Fruit fly (Drosophila melanogaster) whole organism, prepupa: Measurements from ENCODE around the gene CrebA.

Source experiments
- Blimp-1 ChIP-seq: fragments of 200-800 bp; sonication (Bioruptor generic); optimal IDR thresholded peaks from 3 replicates; lab custom pipeline; 2017; ENCODE audit warnings: missing biosample characterization, missing genetic modification characterization, mild to moderate bottlenecking, moderate library complexity, missing genetic modification reagents
- CG10631 ChIP-seq: fragments of 200-800 bp; sonication (Bioruptor generic); optimal IDR thresholded peaks from 2 replicates; lab custom pipeline; 2016; ENCODE audit warnings: missing biosample characterization, missing genetic modification characterization
- CG10669 ChIP-seq: fragments of 200-800 bp; sonication (Bioruptor generic); optimal IDR thresholded peaks from 3 replicates; lab custom pipeline; 2018; ENCODE audit warnings: missing biosample characterization, mild to moderate bottlenecking, missing genetic modification characterization, moderate library complexity
- CG11762 ChIP-seq: fragments of 200-800 bp; sonication (Bioruptor generic); optimal IDR thresholded peaks from 3 replicates; lab custom pipeline; 2016; ENCODE audit warnings: missing biosample characterization, missing genetic modification characterization; ENCODE audit not compliant: insufficient read depth
- CG15336 ChIP-seq: fragments of 200-800 bp; sonication (Bioruptor generic); IDR thresholded peaks from 2 replicates; pipeline ENCODE4 v1.3.6; 2022; ENCODE audit warnings: missing biosample characterization, missing genetic modification characterization
- CG1621 ChIP-seq: fragments of 200-800 bp; sonication (Bioruptor generic); optimal IDR thresholded peaks from 3 replicates; lab custom pipeline; 2018; ENCODE audit warnings: missing biosample characterization, mild to moderate bottlenecking, missing genetic modification characterization
- CG3032 ChIP-seq: fragments of 200-800 bp; optimal IDR thresholded peaks from 2 replicates; lab custom pipeline; 2019; ENCODE audit warnings: missing biosample characterization, mild to moderate bottlenecking, missing genetic modification characterization, moderate library complexity
- CG31627 ChIP-seq: fragments of 200-800 bp; sonication (Bioruptor generic); optimal IDR thresholded peaks from 3 replicates; lab custom pipeline; 2016; ENCODE audit warnings: missing biosample characterization, missing genetic modification characterization
- CG32006 ChIP-seq: fragments of 200-800 bp; sonication (Bioruptor generic); optimal IDR thresholded peaks from 3 replicates; lab custom pipeline; 2017; ENCODE audit warnings: missing biosample characterization, mild to moderate bottlenecking, missing genetic modification characterization
- CG3919 ChIP-seq: fragments of 200-800 bp; sonication (Bioruptor generic); optimal IDR thresholded peaks from 3 replicates; lab custom pipeline; 2016; ENCODE audit warnings: missing biosample characterization, missing genetic modification characterization
- CG4318 ChIP-seq: fragments of 200-800 bp; sonication (Bioruptor generic); optimal IDR thresholded peaks from 3 replicates; lab custom pipeline; 2017; ENCODE audit warnings: missing biosample characterization, mild to moderate bottlenecking, missing genetic modification characterization
- CG6276 ChIP-seq: fragments of 200-800 bp; sonication (Bioruptor generic); optimal IDR thresholded peaks from 2 replicates; lab custom pipeline; 2017; ENCODE audit warnings: missing biosample characterization, mild to moderate bottlenecking, missing genetic modification characterization
- CG7368 ChIP-seq: fragments of 200-800 bp; sonication (Bioruptor generic); optimal IDR thresholded peaks from 3 replicates; lab custom pipeline; 2016; ENCODE audit warnings: missing biosample characterization, missing genetic modification characterization
- CG8119 ChIP-seq: fragments of 200-800 bp; sonication (Bioruptor generic); IDR thresholded peaks from 3 replicates; pipeline ENCODE4 v1.3.6; 2022; ENCODE audit warnings: missing biosample characterization, missing genetic modification characterization
- CG9139 ChIP-seq: fragments of 200-800 bp; sonication (Bioruptor generic); optimal IDR thresholded peaks from 3 replicates; lab custom pipeline; 2017; ENCODE audit warnings: missing biosample characterization, mild to moderate bottlenecking, missing genetic modification characterization
- Eip75B ChIP-seq: fragments of 200-800 bp; sonication (Bioruptor generic); optimal IDR thresholded peaks from 3 replicates; lab custom pipeline; 2016; ENCODE audit warnings: missing biosample characterization, missing genetic modification characterization
- Eip93F ChIP-seq: fragments of 200-800 bp; sonication (Bioruptor generic); optimal IDR thresholded peaks from 2 replicates; lab custom pipeline; 2016; ENCODE audit warnings: missing biosample characterization, mild to moderate bottlenecking, missing genetic modification characterization
- Ets21C ChIP-seq: fragments of 200-800 bp; sonication (Bioruptor generic); optimal IDR thresholded peaks from 3 replicates; lab custom pipeline; 2016; ENCODE audit warnings: missing biosample characterization, missing genetic modification characterization
- Hr39 ChIP-seq: fragments of 200-800 bp; sonication (Bioruptor generic); optimal IDR thresholded peaks from 2 replicates; lab custom pipeline; 2016; ENCODE audit warnings: missing biosample characterization, missing genetic modification characterization
- Smox ChIP-seq: fragments of 200-800 bp; sonication (Bioruptor generic); optimal IDR thresholded peaks from 3 replicates; lab custom pipeline; 2016; ENCODE audit warnings: missing biosample characterization, missing genetic modification characterization
- Sox14 ChIP-seq: fragments of 200-800 bp; sonication (Bioruptor generic); optimal IDR thresholded peaks from 3 replicates; lab custom pipeline; 2016; ENCODE audit warnings: missing biosample characterization, missing genetic modification characterization
- acj6 ChIP-seq: fragments of 200-800 bp; sonication (Bioruptor generic); optimal IDR thresholded peaks from 3 replicates; lab custom pipeline; 2016; ENCODE audit warnings: missing biosample characterization, missing genetic modification characterization
- cyc ChIP-seq: fragments of 200-800 bp; sonication (Bioruptor generic); optimal IDR thresholded peaks from 3 replicates; lab custom pipeline; 2016; ENCODE audit warnings: missing biosample characterization, missing genetic modification characterization
- dac ChIP-seq: fragments of 200-800 bp; sonication (Bioruptor generic); optimal IDR thresholded peaks from 2 replicates; lab custom pipeline; 2017; ENCODE audit warnings: missing biosample characterization, mild to moderate bottlenecking, missing genetic modification characterization
- dsx ChIP-seq: fragments of 200-800 bp; optimal IDR thresholded peaks from 3 replicates; lab custom pipeline; 2019; ENCODE audit warnings: missing biosample characterization, mild to moderate bottlenecking, missing genetic modification characterization, moderate library complexity; ENCODE audit not compliant: poor library complexity, severe bottlenecking
- fd59A ChIP-seq: fragments of 200-800 bp; sonication (Bioruptor generic); optimal IDR thresholded peaks from 2 replicates; lab custom pipeline; 2017; ENCODE audit warnings: missing biosample characterization, mild to moderate bottlenecking, missing genetic modification characterization, missing genetic modification reagents
- fd85E ChIP-seq: fragments of 200-800 bp; sonication (Bioruptor generic); optimal IDR thresholded peaks from 3 replicates; lab custom pipeline; 2016; ENCODE audit warnings: missing biosample characterization, missing genetic modification characterization
- fkh ChIP-seq: fragments of 200-800 bp; sonication (Bioruptor generic); optimal IDR thresholded peaks from 3 replicates; lab custom pipeline; 2017; ENCODE audit warnings: missing biosample characterization, mild to moderate bottlenecking, missing genetic modification characterization, moderate library complexity
- lz ChIP-seq: fragments of 200-800 bp; sonication (Bioruptor generic); optimal IDR thresholded peaks from 3 replicates; lab custom pipeline; 2016; ENCODE audit warnings: missing biosample characterization, missing genetic modification characterization
- net ChIP-seq: fragments of 200-800 bp; sonication (Bioruptor generic); optimal IDR thresholded peaks from 3 replicates; lab custom pipeline; 2016; ENCODE audit warnings: missing biosample characterization, missing genetic modification characterization
- spab ChIP-seq: fragments of 200-800 bp; sonication (Bioruptor generic); optimal IDR thresholded peaks from 2 replicates; lab custom pipeline; 2017; ENCODE audit warnings: missing biosample characterization, mild to moderate bottlenecking, missing genetic modification characterization, missing genetic modification reagents
- topi ChIP-seq: fragments of 200-800 bp; sonication (Bioruptor generic); optimal IDR thresholded peaks from 3 replicates; lab custom pipeline; 2016; ENCODE audit warnings: missing biosample characterization, missing genetic modification characterization
- vri ChIP-seq: fragments of 200-800 bp; sonication (Bioruptor generic); optimal IDR thresholded peaks from 3 replicates; lab custom pipeline; 2016; ENCODE audit warnings: missing biosample characterization, mild to moderate bottlenecking, missing genetic modification characterization

CrebA gene

DNA sequence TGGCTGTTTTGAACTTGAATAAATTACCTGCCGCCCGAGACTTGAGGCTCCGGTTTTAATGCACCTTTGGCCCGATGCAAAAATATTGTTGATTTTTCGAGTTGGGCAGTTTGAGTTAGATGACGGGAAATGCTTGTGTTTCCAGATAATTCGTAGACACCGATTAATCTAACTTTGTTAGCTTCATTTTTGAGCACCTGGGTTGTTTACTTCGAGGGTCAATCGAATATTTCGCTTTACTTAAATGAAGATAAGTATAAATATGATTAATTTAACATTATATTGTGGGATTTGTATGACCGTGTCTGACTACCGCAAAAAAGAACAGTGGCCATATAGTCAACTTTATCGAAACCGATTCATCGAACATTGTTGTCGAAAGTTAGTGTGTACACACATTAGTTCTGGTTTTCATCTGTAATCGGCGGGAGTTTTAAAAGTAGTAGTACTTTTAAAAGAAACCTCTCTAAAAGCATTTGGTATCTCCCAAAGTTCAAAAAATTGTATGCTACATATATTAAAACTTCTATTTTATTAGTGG lies 11.3 kb upstream of the CrebA start, which contains the start of gene CG7945:
CG7945 (minus strand) TSS at position 332 of the 541 bp plus-strand sequence.
- no peak for TF ChIP-seq lz (GFP tag; lab: Kevin White, UChicago)
- TF ChIP-seq fkh (GFP tag; lab: Kevin White, UChicago): peak; percentile 3
- TF ChIP-seq dac (GFP tag; lab: Kevin White, UChicago): no peak
- no peak for TF ChIP-seq fd85E (GFP tag; lab: Kevin White, UChicago)
- no peak for TF ChIP-seq CG4318 (GFP tag; lab: Kevin White, UChicago)
- peak; percentile 24 for TF ChIP-seq vri (GFP tag; lab: Kevin White, UChicago)
- TF ChIP-seq CG1621 (tag; lab: Kevin White, UChicago): no peak
- peak; percentile 7 for TF ChIP-seq Eip93F (GFP tag; lab: Kevin White, UChicago)
- TF ChIP-seq dsx (GFP tag; lab: Kevin White, UChicago): no peak
- no peak for TF ChIP-seq CG7368 (GFP tag; lab: Kevin White, UChicago)
- no peak for TF ChIP-seq CG10669
- TF ChIP-seq, all 60 proteins: peak for 3

- TF ChIP-seq Blimp-1: no peak
- no peak for TF ChIP-seq CG3032 (tag; lab: Kevin White, UChicago)
- TF ChIP-seq fkh (GFP tag; lab: Kevin White, UChicago): no peak
- no peak for TF ChIP-seq CG3919
- no peak for TF ChIP-seq CG9139 (GFP tag; lab: Kevin White, UChicago)
- TF ChIP-seq vri (GFP tag; lab: Kevin White, UChicago): no peak
- TF ChIP-seq spab: no peak
- TF ChIP-seq, all 60 proteins: peak for 0
These were observed 10.0 kb upstream of the CrebA start, which contains the start of gene CG33986 for dm6 chr3L:15525153-15525552. Gene CG33986 (minus strand): TSS chr3L:15525253.

dm6 chr3L:15526712-15527111 lies 8.5 kb upstream of the CrebA start, which contains the start of gene CG33985:
Gene CG33985 (minus strand): TSS chr3L:15526812.
- TF ChIP-seq acj6: no peak
- TF ChIP-seq CG32006 (GFP tag; lab: Kevin White, UChicago): no peak
- no peak for TF ChIP-seq Sox14 (GFP tag; lab: Kevin White, UChicago)
- TF ChIP-seq cyc (GFP tag; lab: Kevin White, UChicago): no peak
- TF ChIP-seq lz (GFP tag; lab: Kevin White, UChicago): no peak
- no peak for TF ChIP-seq vri (GFP tag; lab: Kevin White, UChicago)
- no peak for TF ChIP-seq CG6276 (GFP tag; lab: Kevin White, UChicago)
- TF ChIP-seq fd59A: no peak
- TF ChIP-seq Hr39 (GFP tag; lab: Kevin White, UChicago): no peak
- TF ChIP-seq CG10631: no peak
- TF ChIP-seq Smox (GFP tag; lab: Kevin White, UChicago): no peak
- TF ChIP-seq CG31627: no peak
- TF ChIP-seq CG15336: no peak
- no peak for TF ChIP-seq CG8119 (GFP tag; lab: Robert Waterston, UW)

DNA sequence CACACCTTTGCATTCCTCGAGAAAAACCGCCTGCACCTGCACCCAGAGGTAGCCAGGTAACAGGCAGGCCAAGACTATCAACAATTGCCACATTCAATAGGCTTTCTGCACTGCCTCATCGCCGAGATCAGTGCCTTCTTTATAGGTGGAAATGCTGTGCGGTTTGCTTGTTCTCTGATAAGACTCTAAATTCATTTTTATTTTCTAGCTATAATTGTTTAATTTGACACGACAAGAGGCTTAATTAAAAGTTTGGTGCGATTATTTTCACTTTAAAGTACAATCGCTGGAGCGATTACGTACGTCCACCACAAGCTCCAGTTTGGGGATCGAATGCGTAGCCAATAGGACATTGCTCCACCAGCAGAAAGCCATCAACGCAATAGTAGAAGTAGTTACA lies 7.8 kb upstream of the CrebA start, which contains the start of gene CG42729:
CG42729 (minus strand) TSS at position 101 of the 400 bp plus-strand sequence.
- TF ChIP-seq fd59A: no peak
- no peak for TF ChIP-seq Smox (GFP tag; lab: Kevin White, UChicago)
- TF ChIP-seq Blimp-1: no peak
- TF ChIP-seq CG31627: no peak
- no peak for TF ChIP-seq Eip75B
- no peak for TF ChIP-seq CG11762
- TF ChIP-seq topi (GFP tag; lab: Kevin White, UChicago): no peak
- TF ChIP-seq Ets21C (GFP tag; lab: Kevin White, UChicago): no peak
- TF ChIP-seq Sox14 (GFP tag; lab: Kevin White, UChicago): no peak
- no peak for TF ChIP-seq spab
- no peak for TF ChIP-seq cyc (GFP tag; lab: Kevin White, UChicago)
- no peak for TF ChIP-seq net (GFP tag; lab: Kevin White, UChicago)
